Fruit fly (Drosophila melanogaster) whole organism, embryonic: Measurements from ENCODE around the gene ND-B16.6.

Experiments used
- Asciz ChIP-seq: fragments of 200-800 bp; sonication (Bioruptor generic); optimal IDR thresholded peaks from 2 replicates; lab custom pipeline; 2017; ENCODE audit warnings: missing biosample characterization, mild to moderate bottlenecking, missing genetic modification characterization, missing genetic modification reagents
- Atf3 ChIP-seq: fragments of 200-800 bp; sonication (Bioruptor generic); optimal IDR thresholded peaks from 3 replicates; lab custom pipeline; 2016; ENCODE audit warnings: missing biosample characterization, missing genetic modification characterization
- Awh ChIP-seq: fragments of 200-800 bp; sonication (Bioruptor generic); IDR thresholded peaks from 2 replicates; pipeline ENCODE4, ENCODE4 v1.3.6; 2022; ENCODE audit warnings: missing biosample characterization, missing genetic modification characterization
- CG12236 ChIP-seq: fragments of 200-800 bp; sonication (Bioruptor generic); optimal IDR thresholded peaks from 2 replicates; lab custom pipeline; 2016; ENCODE audit warnings: missing biosample characterization, missing genetic modification characterization
- CG13287 ChIP-seq: fragments of 200-800 bp; sonication (Bioruptor generic); IDR thresholded peaks from 2 replicates; pipeline ENCODE4 v1.3.6; 2022; ENCODE audit warnings: missing biosample characterization, missing genetic modification characterization; ENCODE audit not compliant: partially characterized antibody
- CG14050 ChIP-seq: fragments of 200-800 bp; sonication (Bioruptor generic); IDR thresholded peaks from 3 replicates; pipeline ENCODE4 v1.3.6; 2022; ENCODE audit warnings: missing biosample characterization, missing genetic modification characterization
- CG15073 ChIP-seq: fragments of 200-800 bp; sonication (Bioruptor generic); optimal IDR thresholded peaks from 2 replicates; lab custom pipeline; 2016; ENCODE audit warnings: missing biosample characterization, missing genetic modification characterization
- CG1602 ChIP-seq: fragments of 200-800 bp; sonication (Bioruptor generic); optimal IDR thresholded peaks from 3 replicates; lab custom pipeline; 2016; ENCODE audit warnings: missing biosample characterization, missing genetic modification characterization
- CG17186 ChIP-seq: fragments of 200-800 bp; sonication (Bioruptor generic); optimal IDR thresholded peaks from 3 replicates; lab custom pipeline; 2017; ENCODE audit warnings: missing biosample characterization, missing genetic modification reagents, missing genetic modification characterization
- CG17328 ChIP-seq: fragments of 200-800 bp; sonication (Bioruptor generic); IDR thresholded peaks from 2 replicates; pipeline ENCODE4 v1.3.6; 2022; ENCODE audit warnings: missing biosample characterization, missing genetic modification characterization
- CG17912 ChIP-seq: fragments of 200-800 bp; sonication (Bioruptor generic); optimal IDR thresholded peaks from 2 replicates; lab custom pipeline; 2018; ENCODE audit warnings: missing biosample characterization, mild to moderate bottlenecking, missing genetic modification characterization
- CG18262 ChIP-seq: fragments of 200-800 bp; optimal IDR thresholded peaks from 3 replicates; lab custom pipeline; 2019; ENCODE audit warnings: missing biosample characterization, mild to moderate bottlenecking, missing genetic modification characterization, moderate library complexity
- CG3065 ChIP-seq: fragments of 200-800 bp; sonication (Bioruptor generic); optimal IDR thresholded peaks from 2 replicates; lab custom pipeline; 2016; ENCODE audit warnings: missing biosample characterization, missing genetic modification characterization
- CG42726 ChIP-seq: fragments of 200-800 bp; sonication (Bioruptor generic); IDR thresholded peaks from 2 replicates; pipeline ENCODE4 v1.3.6; 2022; ENCODE audit warnings: missing biosample characterization, missing genetic modification characterization; ENCODE audit not compliant: partially characterized antibody
- CG4854 ChIP-seq: fragments of 200-800 bp; sonication (Bioruptor generic); optimal IDR thresholded peaks from 2 replicates; lab custom pipeline; 2016; ENCODE audit warnings: missing biosample characterization, missing genetic modification characterization, inconsistent platforms
- CG5953 ChIP-seq: fragments of 200-800 bp; sonication (Bioruptor generic); IDR thresholded peaks from 2 replicates; pipeline ENCODE4 v1.3.6; 2022; ENCODE audit warnings: missing biosample characterization, missing genetic modification characterization
- CG6254 ChIP-seq: fragments of 200-800 bp; sonication (Bioruptor generic); optimal IDR thresholded peaks from 3 replicates; lab custom pipeline; 2017; ENCODE audit warnings: mild to moderate bottlenecking, missing biosample characterization, missing genetic modification reagents, missing genetic modification characterization
- CG7357 ChIP-seq: fragments of 200-800 bp; sonication (Bioruptor generic); IDR thresholded peaks from 3 replicates; pipeline ENCODE4 v1.3.6; 2022; ENCODE audit warnings: missing biosample characterization, missing genetic modification characterization
- CG8359 ChIP-seq: fragments of 200-800 bp; sonication (Bioruptor generic); optimal IDR thresholded peaks from 2 replicates; lab custom pipeline; 2017; ENCODE audit warnings: missing biosample characterization, mild to moderate bottlenecking, missing genetic modification characterization, borderline replicate concordance
- CG8388 ChIP-seq: fragments of 200-800 bp; sonication (Bioruptor generic); optimal IDR thresholded peaks from 2 replicates; lab custom pipeline; 2019; ENCODE audit warnings: missing biosample characterization, mild to moderate bottlenecking, missing genetic modification characterization, moderate library complexity
- CG9727 ChIP-seq: fragments of 200-800 bp; sonication (Bioruptor generic); optimal IDR thresholded peaks from 3 replicates; lab custom pipeline; 2017; ENCODE audit warnings: missing biosample characterization, mild to moderate bottlenecking, missing genetic modification characterization
- Doc2 ChIP-seq: fragments of 200-800 bp; sonication (Bioruptor generic); IDR thresholded peaks from 2 replicates; pipeline ENCODE4 v1.3.6; 2022; ENCODE audit warnings: missing biosample characterization, missing genetic modification characterization
- Dp ChIP-seq: fragments of 200-800 bp; sonication (Bioruptor generic); optimal IDR thresholded peaks from 2 replicates; lab custom pipeline; 2018; ENCODE audit warnings: missing biosample characterization, mild to moderate bottlenecking, missing genetic modification characterization, moderate library complexity
- Dref ChIP-seq: fragments of 200-800 bp; sonication (Bioruptor generic); IDR thresholded peaks from 2 replicates; pipeline ENCODE4 v1.3.6; 2022; ENCODE audit warnings: missing biosample characterization, missing genetic modification characterization
- Fer1 ChIP-seq: fragments of 200-800 bp; sonication (Bioruptor generic); optimal IDR thresholded peaks from 2 replicates; lab custom pipeline; 2017; ENCODE audit warnings: missing biosample characterization, mild to moderate bottlenecking, missing genetic modification characterization
- HLH4C ChIP-seq: fragments of 200-800 bp; sonication (Bioruptor generic); IDR thresholded peaks from 3 replicates; pipeline ENCODE4 v1.3.6; 2022; ENCODE audit warnings: missing biosample characterization, missing genetic modification characterization; ENCODE audit not compliant: partially characterized antibody
- Kr ChIP-seq: fragments of 200-800 bp; sonication (Bioruptor generic); optimal IDR thresholded peaks from 2 replicates; lab custom pipeline; 2017; ENCODE audit warnings: missing biosample characterization, mild to moderate bottlenecking, missing genetic modification characterization
- Meics ChIP-seq: fragments of 200-800 bp; sonication (Bioruptor generic); optimal IDR thresholded peaks from 2 replicates; lab custom pipeline; 2017; ENCODE audit warnings: missing biosample characterization, mild to moderate bottlenecking, missing genetic modification characterization
- Neu2 ChIP-seq: fragments of 200-800 bp; sonication (Bioruptor generic); optimal IDR thresholded peaks from 3 replicates; lab custom pipeline; 2016; ENCODE audit warnings: missing biosample characterization, missing genetic modification characterization, borderline replicate concordance
- Nf-YB ChIP-seq: fragments of 200-800 bp; sonication (Bioruptor generic); optimal IDR thresholded peaks from 3 replicates; lab custom pipeline; 2019; ENCODE audit warnings: missing biosample characterization, mild to moderate bottlenecking, missing genetic modification characterization, moderate library complexity
- Ravus ChIP-seq: fragments of 200-800 bp; sonication (Bioruptor generic); IDR thresholded peaks from 2 replicates; pipeline ENCODE4 v1.3.6; 2022; ENCODE audit warnings: missing biosample characterization, missing genetic modification characterization
- Sry-δ ChIP-seq: fragments of 200-800 bp; sonication (Bioruptor generic); optimal IDR thresholded peaks from 2 replicates; lab custom pipeline; 2016; ENCODE audit warnings: missing biosample characterization, missing genetic modification characterization
- TFAM ChIP-seq: fragments of 200-800 bp; sonication (Bioruptor generic); optimal IDR thresholded peaks from 2 replicates; lab custom pipeline; 2017; ENCODE audit warnings: missing biosample characterization, missing genetic modification characterization, inconsistent platforms
- Tbp ChIP-seq: fragments of >200 bp; optimal IDR thresholded peaks from 2 replicates; lab custom pipeline; 2018; ENCODE audit warnings: missing biosample characterization, missing genetic modification characterization
- Usf ChIP-seq: fragments of 200-800 bp; sonication (Bioruptor generic); optimal IDR thresholded peaks from 2 replicates; lab custom pipeline; 2017; ENCODE audit warnings: missing genotype, missing biosample characterization, missing genetic modification characterization
- Vsx1 ChIP-seq: fragments of 200-800 bp; sonication (Bioruptor generic); optimal IDR thresholded peaks from 2 replicates; lab custom pipeline; 2017; ENCODE audit warnings: missing biosample characterization, mild to moderate bottlenecking, missing genetic modification characterization, missing genetic modification reagents
- ac ChIP-seq: fragments of 200-800 bp; sonication (Bioruptor generic); optimal IDR thresholded peaks from 3 replicates; lab custom pipeline; 2017; ENCODE audit warnings: missing biosample characterization, mild to moderate bottlenecking, missing genetic modification characterization
- aop ChIP-seq: fragments of 200-800 bp; sonication (Bioruptor generic); IDR thresholded peaks from 2 replicates; pipeline ENCODE4 v1.3.6; 2022; ENCODE audit warnings: missing biosample characterization, missing genetic modification characterization
- az2 ChIP-seq: fragments of 200-800 bp; sonication (Bioruptor generic); optimal IDR thresholded peaks from 3 replicates; lab custom pipeline; 2016; ENCODE audit warnings: missing biosample characterization, missing genetic modification characterization
- bbx ChIP-seq: fragments of 200-800 bp; sonication (Bioruptor generic); IDR thresholded peaks from 2 replicates; pipeline ENCODE4 v1.3.6; 2022; ENCODE audit warnings: missing biosample characterization, missing genetic modification characterization; ENCODE audit not compliant: partially characterized antibody
- ci ChIP-seq: fragments of 200-800 bp; sonication (Bioruptor generic); IDR thresholded peaks from 3 replicates; pipeline ENCODE4 v1.3.6; 2022; ENCODE audit warnings: missing biosample characterization, missing genetic modification characterization
- danr ChIP-seq: fragments of 200-800 bp; sonication (Bioruptor generic); IDR thresholded peaks from 2 replicates; pipeline ENCODE4 v1.3.6; 2022; ENCODE audit warnings: missing biosample characterization, missing genetic modification characterization
- emc ChIP-seq: fragments of 200-800 bp; sonication (Bioruptor generic); optimal IDR thresholded peaks from 2 replicates; lab custom pipeline; 2016; ENCODE audit warnings: missing biosample characterization, missing genetic modification characterization
- ems ChIP-seq: fragments of 200-800 bp; sonication (Bioruptor generic); optimal IDR thresholded peaks from 3 replicates; lab custom pipeline; 2016; ENCODE audit warnings: missing biosample characterization, missing genetic modification characterization
- inv ChIP-seq: fragments of 200-800 bp; sonication (Bioruptor generic); IDR thresholded peaks from 2 replicates; pipeline ENCODE4 v1.3.6; 2022; ENCODE audit warnings: missing biosample characterization, missing genetic modification characterization; ENCODE audit not compliant: partially characterized antibody
- pfk ChIP-seq: fragments of 200-800 bp; sonication (Bioruptor generic); optimal IDR thresholded peaks from 2 replicates; lab custom pipeline; 2018; ENCODE audit warnings: missing biosample characterization, mild to moderate bottlenecking, missing genetic modification characterization, moderate library complexity
- psq ChIP-seq: fragments of 200-800 bp; sonication (Bioruptor generic); optimal IDR thresholded peaks from 2 replicates; lab custom pipeline; 2017; ENCODE audit warnings: missing biosample characterization, missing genetic modification characterization
- pzg ChIP-seq: fragments of 200-800 bp; sonication (Bioruptor generic); optimal IDR thresholded peaks from 3 replicates; lab custom pipeline; 2018; ENCODE audit warnings: missing biosample characterization, mild to moderate bottlenecking, missing genetic modification characterization, moderate library complexity
- repo ChIP-seq: fragments of 200-800 bp; sonication (Bioruptor generic); optimal IDR thresholded peaks from 2 replicates; lab custom pipeline; 2016; ENCODE audit warnings: missing biosample characterization, missing genetic modification characterization
- sc ChIP-seq, 3 experiments: fragments of >200 bp in 2 of 3; fragments of 200-800 bp in 1 of 3; sonication (Bioruptor generic) in 1 of 3; optimal IDR thresholded peaks; 2 replicates in 2 of 3; 3 replicates in 1 of 3; lab custom pipeline; 2017; ENCODE audit warnings: mild to moderate bottlenecking in 1 of 3, missing biosample characterization in 1 of 3, missing genetic modification characterization in 1 of 3, missing genetic modification reagents in 1 of 3

ND-B16.6 gene

dm6 chrX:6346926-6347367, 3.3 kb downstream of the ND-B16.6 start, which contains the start of gene CG3847 (continued):
- TF ChIP-seq Vsx1 (GFP tag; lab: Kevin White, UChicago) (no peak), pfk (peak; percentile 33), Fer1 (GFP tag; lab: Kevin White, UChicago) (peak; percentile 58), repo (GFP tag; lab: Kevin White, UChicago) (peak; percentile 46), Usf (GFP tag; lab: Kevin White, UChicago) (no peak), CG5953 (GFP tag; lab: Robert Waterston, UW) (no peak), inv (GFP tag; lab: Robert Waterston, UW) (peak; percentile 27; the same call in 1 of the 2 replicates), pzg (GFP tag; lab: Kevin White, UChicago) (peak; percentile 99), bbx (GFP tag; lab: Robert Waterston, UW) (peak; percentile 74), CG6254 (GFP tag; lab: Kevin White, UChicago) (no peak), Ravus (GFP tag; lab: Robert Waterston, UW) (no peak), ems (GFP tag; lab: Kevin White, UChicago) (peak; percentile 6), CG17186 (GFP tag; lab: Kevin White, UChicago) (peak; percentile 72), Kr (no peak), Awh (GFP tag; lab: Robert Waterston, UW) (no peak), CG14050 (no peak), aop (GFP tag; lab: Robert Waterston, UW) (no peak), CG13287 (peak; percentile 76), Nf-YB (no peak), CG8359 (GFP tag; lab: Kevin White, UChicago) (peak; percentile 84), CG4854 (GFP tag; lab: Kevin White, UChicago) (peak; percentile 59), CG9727 (GFP tag; lab: Kevin White, UChicago) (peak; percentile 43), CG7357 (GFP tag; lab: Robert Waterston, UW) (no peak), CG12236 (no peak), danr (no peak), CG8388 (GFP tag; lab: Kevin White, UChicago) (no peak), Sry-δ (GFP tag; lab: Kevin White, UChicago) (peak; percentile 81), ac (GFP tag; lab: Kevin White, UChicago) (no peak), Asciz (no peak), HLH4C (peak; percentile 48; the same call in 2 of the 3 replicates), Doc2 (GFP tag; lab: Robert Waterston, UW) (no peak), CG18262 (peak; percentile 25), ci (GFP tag; lab: Robert Waterston, UW) (peak; percentile 74; the same call in 2 of the 3 replicates), Tbp (no peak), Dp (peak; percentile 97), CG3065 (GFP tag; lab: Kevin White, UChicago) (no peak), emc (GFP tag; lab: Kevin White, UChicago) (peak; percentile 8), psq (GFP tag; lab: Kevin White, UChicago) (peak; percentile 31), CG17328 (GFP tag; lab: Robert Waterston, UW) (peak; percentile 27; the same call in 1 of the 2 replicates), az2 (GFP tag; lab: Kevin White, UChicago) (no peak), Meics (GFP tag; lab: Kevin White, UChicago) (peak; percentile 43), sc (optimal IDR thresholded peaks at IDR 0.05; lab: Kevin White, UChicago) (no peak), sc (GFP tag; optimal IDR thresholded peaks at IDR 0.05; lab: Kevin White, UChicago) (no peak), CG42726 (peak; percentile 75), Atf3 (GFP tag; lab: Kevin White, UChicago) (no peak), TFAM (no peak), Dref (GFP tag; lab: Robert Waterston, UW) (peak; percentile 96), CG1602 (no peak), Neu2 (peak; percentile 94), CG17912 (GFP tag; lab: Kevin White, UChicago) (peak; percentile 26), CG15073 (no peak)
